Worm (Caenorhabditis elegans) whole organism, early embryonic: Measurements from ENCODE around the gene F14H12.2.

ENCODE experiments used
- ceh-36 ChIP-seq: sonication (generic microtip); optimal IDR thresholded peaks from 2 replicates; lab custom pipeline; 2016; ENCODE audit warnings: missing genetic modification characterization, inconsistent platforms, missing compliant biosample characterization
- pes-1 ChIP-seq: fragments of 200-800 bp; sonication (Bioruptor generic); IDR thresholded peaks from 2 replicates; pipeline ENCODE4 v1.3.6; 2022; ENCODE audit warnings: missing genetic modification reagents, missing genetic modification characterization, missing compliant biosample characterization
- tra-4 ChIP-seq: sonication (generic microtip); optimal IDR thresholded peaks from 2 replicates; lab custom pipeline; 2017; ENCODE audit warnings: missing genetic modification characterization, missing compliant biosample characterization

DNA sequence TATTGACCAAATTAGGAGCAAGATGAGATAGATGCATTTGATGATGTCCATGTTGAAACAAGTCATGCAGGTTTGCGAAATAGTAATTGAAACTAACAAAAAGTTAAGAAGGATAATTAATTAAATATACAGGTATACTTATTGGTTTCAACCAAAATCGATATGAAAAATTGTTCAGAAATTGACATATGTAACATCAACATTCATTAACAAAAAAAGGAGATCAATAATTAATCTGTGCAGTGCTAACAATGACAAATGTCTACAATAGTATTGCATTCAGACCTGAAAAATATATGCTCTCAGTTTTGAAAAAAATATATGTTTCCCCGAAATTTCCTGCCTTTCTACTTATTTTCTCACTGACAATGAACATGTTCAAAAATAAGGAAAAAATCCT lies 18.5 kb downstream of the F14H12.2 start, which contains the start of gene R160.4:
- TF ChIP-seq tra-4 (tag; lab: Kevin White, UChicago) (no peak), pes-1 (GFP tag; lab: Robert Waterston, UW) (no peak), ceh-36 (tag; lab: Kevin White, UChicago) (no peak)
